Worm (Caenorhabditis elegans): ENCODE results near the gene srg-23.

DNA sequence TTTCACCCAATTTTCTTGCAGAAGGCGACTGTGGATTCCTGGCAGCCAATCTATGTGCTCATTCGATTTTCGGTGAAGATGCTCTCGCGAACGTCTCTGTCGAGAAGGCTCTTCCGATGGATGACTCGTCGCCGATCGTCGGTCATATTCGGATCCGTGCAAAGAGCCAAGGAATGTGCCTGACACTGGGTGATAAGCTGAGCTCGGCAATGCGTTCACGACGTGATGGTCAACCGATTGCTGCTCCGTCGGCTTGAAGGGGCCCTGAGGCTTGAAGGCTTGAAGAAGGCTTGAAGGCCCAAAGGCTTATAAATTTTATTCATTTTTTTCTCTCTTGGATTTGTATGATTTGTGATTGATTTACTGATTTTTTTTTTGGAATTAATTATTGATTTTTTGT, 8.8 kb downstream of the srg-23 start:
- TF ChIP-seq ceh-36 (tag; optimal IDR thresholded peaks at IDR 0.05): no peak
- TF ChIP-seq ama-1 (optimal IDR thresholded peaks at IDR 0.05): no peak
- no peak for TF ChIP-seq tra-4 (tag; optimal IDR thresholded peaks at IDR 0.05)
- TF ChIP-seq flt-1 (GFP tag; IDR thresholded peaks at IDR 0.05): no peak
- TF ChIP-seq ceh-13 (GFP tag; optimal IDR thresholded peaks at IDR 0.05): no peak
- TF ChIP-seq sea-1 (GFP tag; conservative IDR thresholded peaks at IDR 0.05): no peak
- TF ChIP-seq B0310.2 (tag; optimal IDR thresholded peaks at IDR 0.05): no peak
- no peak for TF ChIP-seq F13C5.2 (tag; optimal IDR thresholded peaks at IDR 0.05)
- TF ChIP-seq scrt-1 (GFP tag; IDR thresholded peaks at IDR 0.05): no peak
- TF ChIP-seq hmg-4 (GFP tag; optimal IDR thresholded peaks at IDR 0.05): no peak
- TF ChIP-seq tbx-37 (GFP tag; conservative IDR thresholded peaks at IDR 0.05): no peak
- TF ChIP-seq ets-7 (tag; optimal IDR thresholded peaks at IDR 0.05): no peak

All from whole organism, early embryonic.